Worm (Caenorhabditis elegans) whole organism, L4 larva: Measurements from ENCODE around the gene dsl-7.

Experiments used
- T26A8.4 ChIP-seq: fragments of 200-800 bp; sonication (Bioruptor generic); IDR thresholded peaks from 2 replicates; pipeline ENCODE4 v1.3.6; 2022; ENCODE audit warnings: missing genetic modification characterization, missing compliant biosample characterization
- aha-1 ChIP-seq: fragments of 150-350 bp; peaks from one replicate; lab custom pipeline; 2014; ENCODE audit warnings: missing biosample characterization, missing genetic modification characterization
- ceh-82 ChIP-seq: sonication (generic microtip); optimal IDR thresholded peaks from 2 replicates; lab custom pipeline; 2017; ENCODE audit warnings: missing biosample characterization, missing genetic modification characterization
- daf-8 ChIP-seq: fragments of 200-800 bp; sonication (Bioruptor generic); IDR thresholded peaks from 2 replicates; pipeline ENCODE4 v1.3.6; 2022; ENCODE audit warnings: missing genetic modification characterization, missing compliant biosample characterization
- lin-29 ChIP-seq: fragments of 200-800 bp; sonication (Bioruptor generic); IDR thresholded peaks from 2 replicates; pipeline ENCODE4 v1.3.6; 2022; ENCODE audit warnings: missing genetic modification reagents, missing genetic modification characterization, missing compliant biosample characterization
- nhr-25 ChIP-seq: sonication (generic microtip); optimal IDR thresholded peaks from 2 replicates; lab custom pipeline; 2017; ENCODE audit warnings: missing genetic modification characterization, mild to moderate bottlenecking, missing compliant biosample characterization, antibody characterized with exemption, moderate library complexity, borderline replicate concordance; ENCODE audit not compliant: insufficient read depth
- pqm-1 ChIP-seq: sonication (generic microtip); optimal IDR thresholded peaks from 2 replicates; lab custom pipeline; 2017; ENCODE audit warnings: missing biosample characterization, missing genetic modification characterization
- spr-1 ChIP-seq: sonication (generic microtip); optimal IDR thresholded peaks from 2 replicates; lab custom pipeline; 2016; ENCODE audit warnings: mild to moderate bottlenecking, missing genetic modification characterization, missing compliant biosample characterization
- zag-1 ChIP-seq: fragments of 150-350 bp; optimal IDR thresholded peaks from 2 replicates; lab custom pipeline; 2014; ENCODE audit warnings: missing biosample characterization, missing genetic modification characterization

- TF ChIP-seq T26A8.4 (GFP tag; lab: Robert Waterston, UW): no peak
- no peak for TF ChIP-seq aha-1 (tag; lab: Kevin White, UChicago)
- TF ChIP-seq pqm-1 (tag; lab: Kevin White, UChicago): no peak
- TF ChIP-seq daf-8 (GFP tag; lab: Robert Waterston, UW): no peak
- TF ChIP-seq zag-1 (tag; lab: Kevin White, UChicago): no peak
- TF ChIP-seq spr-1 (tag; lab: Kevin White, UChicago): no peak
- no peak for TF ChIP-seq ceh-82 (tag; lab: Kevin White, UChicago)
- no peak for TF ChIP-seq lin-29
- no peak for TF ChIP-seq nhr-25 (tag; lab: Kevin White, UChicago)
Observed at ce11 chrV:13036466-13036865, 43.5 kb downstream of the dsl-7 start, which contains the start of gene W07G4.2.
